Worm (Caenorhabditis elegans) whole organism, L4 larva: ENCODE data around the gene ama-1.

Experiments used
- F26F4.8 ChIP-seq: fragments of 200-800 bp; sonication (Bioruptor generic); conservative IDR thresholded peaks from 2 replicates; pipeline ENCODE4 v1.3.6; 2022; ENCODE audit warnings: missing genetic modification characterization, missing compliant biosample characterization
- F37D6.2 ChIP-seq: sonication (generic microtip); optimal IDR thresholded peaks from 2 replicates; lab custom pipeline; 2016; ENCODE audit warnings: mild to moderate bottlenecking, missing genetic modification characterization, missing compliant biosample characterization
- F44E2.7 ChIP-seq: fragments of 200-800 bp; sonication (Bioruptor generic); IDR thresholded peaks from 2 replicates; pipeline ENCODE4 v2.1.2; 2022; ENCODE audit warnings: missing genetic modification characterization, missing compliant biosample characterization
- nhr-28 ChIP-seq: fragments of 150-350 bp; optimal IDR thresholded peaks from 2 replicates; lab custom pipeline; 2014; ENCODE audit warnings: missing biosample characterization, missing genetic modification characterization
- nhr-77 ChIP-seq: fragments of 150-350 bp; optimal IDR thresholded peaks from 2 replicates; lab custom pipeline; 2014; ENCODE audit warnings: missing biosample characterization, missing genetic modification characterization

ce11 chrIV:4307227-4307946 lies 59.5 kb downstream of the ama-1 start, which contains the start of gene set-9:
- no peak for TF ChIP-seq F44E2.7
- TF ChIP-seq F37D6.2 (tag; lab: Kevin White, UChicago): no peak
- TF ChIP-seq F26F4.8 (GFP tag; lab: Robert Waterston, UW): no peak
- no peak for TF ChIP-seq nhr-77 (tag; lab: Kevin White, UChicago)
- TF ChIP-seq nhr-28 (tag; lab: Kevin White, UChicago): no peak
